In genomic region chr3L:22822544-22823175, dm6 we compare ENCODE assay signal across 1 fruit fly cellular context.
TF ChIP-seq lines count a peak whose summit lies in the region.

No protein-coding gene starts in this region.

TF ChIP-seq in whole organism, embryonic, 481 proteins besides CTCF, POLR2A, EP300 and RAD21 (continued from another document):
- no peak for TF ChIP-seq h (optimal IDR thresholded peaks at IDR 0.05; lab: Kevin White, UChicago)
- no peak; the same call in 1 of the 2 replicates for TF ChIP-seq Bgb (GFP tag; IDR thresholded peaks at IDR 0.05; lab: Robert Waterston, UW; ENCODE audit: partially characterized antibody)
- no peak for TF ChIP-seq Gsc (GFP tag; IDR thresholded peaks at IDR 0.05; lab: Robert Waterston, UW)
- no peak for TF ChIP-seq Dref (GFP tag; IDR thresholded peaks at IDR 0.05; lab: Robert Waterston, UW)
- no peak for TF ChIP-seq Dek (tag; optimal IDR thresholded peaks at IDR 0.05; lab: Kevin White, UChicago)
- no peak for TF ChIP-seq Six4 (GFP tag; optimal IDR thresholded peaks at IDR 0.05; lab: Kevin White, UChicago)
- TF ChIP-seq CG4617 (GFP tag; optimal IDR thresholded peaks at IDR 0.05; lab: Kevin White, UChicago; ENCODE audit: borderline replicate concordance) = no peak
- no peak for TF ChIP-seq CG12391 (tag; optimal IDR thresholded peaks at IDR 0.05; lab: Kevin White, UChicago)
- no peak for TF ChIP-seq CG10147 (GFP tag; optimal IDR thresholded peaks at IDR 0.05; lab: Kevin White, UChicago)
- TF ChIP-seq E2f1 (GFP tag; IDR thresholded peaks at IDR 0.05; lab: Robert Waterston, UW) = no peak
- TF ChIP-seq CG6854 (GFP tag; optimal IDR thresholded peaks at IDR 0.05; lab: Kevin White, UChicago) = no peak
- TF ChIP-seq yki (optimal IDR thresholded peaks at IDR 0.05; lab: Kevin White, UChicago) = peak; percentile 38
- TF ChIP-seq Pdp1 (GFP tag; optimal IDR thresholded peaks at IDR 0.05; lab: Kevin White, UChicago) = peak in 1 of 2 experiments; percentile 52
- peak; percentile 99 for TF ChIP-seq nom (GFP tag; optimal IDR thresholded peaks at IDR 0.05; lab: Kevin White, UChicago)
- TF ChIP-seq CG31441 (GFP tag; IDR thresholded peaks at IDR 0.05; lab: Robert Waterston, UW) = no peak
- TF ChIP-seq luna (GFP tag; optimal IDR thresholded peaks at IDR 0.05; lab: Kevin White, UChicago) = no peak
- TF ChIP-seq gem (tag; optimal IDR thresholded peaks at IDR 0.05; lab: Kevin White, UChicago) = no peak
- TF ChIP-seq fd102C (GFP tag; optimal IDR thresholded peaks at IDR 0.05; lab: Kevin White, UChicago) = no peak
- TF ChIP-seq en (GFP tag; optimal IDR thresholded peaks at IDR 0.05; lab: Kevin White, UChicago) = no peak
- TF ChIP-seq CG14667 (GFP tag; IDR thresholded peaks at IDR 0.05; lab: Robert Waterston, UW) = no peak
- TF ChIP-seq sisA (GFP tag; IDR thresholded peaks at IDR 0.05; lab: Robert Waterston, UW) = no peak
- TF ChIP-seq corto (GFP tag; optimal IDR thresholded peaks at IDR 0.05; lab: Kevin White, UChicago) = peak; percentile 89
- no peak for TF ChIP-seq fru (optimal IDR thresholded peaks at IDR 0.05; lab: Kevin White, UChicago)
- no peak for TF ChIP-seq CG18011 (GFP tag; optimal IDR thresholded peaks at IDR 0.05; lab: Kevin White, UChicago)
- no peak; the same call in 1 of the 2 replicates for TF ChIP-seq bbx (GFP tag; IDR thresholded peaks at IDR 0.05; lab: Robert Waterston, UW; ENCODE audit: partially characterized antibody)
- TF ChIP-seq ci (GFP tag; IDR thresholded peaks at IDR 0.05; lab: Robert Waterston, UW) = 0 out of 3 replicates have a peak, but pooled peaks have one; percentile 29
- no peak for TF ChIP-seq pfk (GFP tag; optimal IDR thresholded peaks at IDR 0.05; lab: Kevin White, UChicago)
- TF ChIP-seq her (GFP tag; optimal IDR thresholded peaks at IDR 0.05; lab: Kevin White, UChicago) = no peak
- TF ChIP-seq Xbp1 (GFP tag; optimal IDR thresholded peaks at IDR 0.05; lab: Kevin White, UChicago) = no peak
- no peak for TF ChIP-seq CG10565 (GFP tag; optimal IDR thresholded peaks at IDR 0.05; lab: Kevin White, UChicago)
- TF ChIP-seq CG11085 (GFP tag; IDR thresholded peaks at IDR 0.05; lab: Robert Waterston, UW) = no peak
- no peak for TF ChIP-seq CG7556 (GFP tag; optimal IDR thresholded peaks at IDR 0.05; lab: Kevin White, UChicago)
- TF ChIP-seq peb (GFP tag; IDR thresholded peaks at IDR 0.05; lab: Robert Waterston, UW) = no peak
- TF ChIP-seq danr (GFP tag; IDR thresholded peaks at IDR 0.05; lab: Robert Waterston, UW) = no peak
- TF ChIP-seq CG17912 (GFP tag; optimal IDR thresholded peaks at IDR 0.05; lab: Kevin White, UChicago) = no peak
- TF ChIP-seq Mad (GFP tag; optimal IDR thresholded peaks at IDR 0.05; lab: Kevin White, UChicago) = no peak
- peak; percentile 10 for TF ChIP-seq MTF-1 (GFP tag; optimal IDR thresholded peaks at IDR 0.05; lab: Kevin White, UChicago; ENCODE audit: borderline replicate concordance)
- no peak for TF ChIP-seq CG8281 (tag; optimal IDR thresholded peaks at IDR 0.05; lab: Kevin White, UChicago)
- TF ChIP-seq oc (tag; optimal IDR thresholded peaks at IDR 0.05; lab: Kevin White, UChicago) = no peak
- no peak for TF ChIP-seq Ptx1 (GFP tag; IDR thresholded peaks at IDR 0.05; lab: Robert Waterston, UW)
- TF ChIP-seq dimm (GFP tag; IDR thresholded peaks at IDR 0.05; lab: Robert Waterston, UW) = no peak
- TF ChIP-seq abd-A (tag; optimal IDR thresholded peaks at IDR 0.05; lab: Kevin White, UChicago) = peak; percentile 51
- TF ChIP-seq MBD-R2 (GFP tag; IDR thresholded peaks at IDR 0.05; lab: Robert Waterston, UW) = no peak
- TF ChIP-seq ase (GFP tag; IDR thresholded peaks at IDR 0.05; lab: Robert Waterston, UW) = no peak
- TF ChIP-seq disco-r (GFP tag; optimal IDR thresholded peaks at IDR 0.05; lab: Kevin White, UChicago) = no peak
- TF ChIP-seq BtbVII (GFP tag; optimal IDR thresholded peaks at IDR 0.05; lab: Kevin White, UChicago) = no peak
- peak; percentile 15 for TF ChIP-seq CG3281 (GFP tag; optimal IDR thresholded peaks at IDR 0.05; lab: Kevin White, UChicago)
- no peak for TF ChIP-seq dm (GFP tag; optimal IDR thresholded peaks at IDR 0.05; lab: Kevin White, UChicago)
- TF ChIP-seq HmgD (GFP tag; optimal IDR thresholded peaks at IDR 0.05; lab: Kevin White, UChicago) = no peak
- TF ChIP-seq CG2678 (tag; optimal IDR thresholded peaks at IDR 0.05; lab: Kevin White, UChicago) = peak; percentile 46
- peak; percentile 55 for TF ChIP-seq CG13296 (GFP tag; optimal IDR thresholded peaks at IDR 0.05; lab: Kevin White, UChicago)
- TF ChIP-seq fd3F (GFP tag; optimal IDR thresholded peaks at IDR 0.05; lab: Kevin White, UChicago) = no peak
- peak; percentile 20 for TF ChIP-seq exex (tag; optimal IDR thresholded peaks at IDR 0.05; lab: Kevin White, UChicago)
- no peak for TF ChIP-seq cas (GFP tag; IDR thresholded peaks at IDR 0.05; lab: Robert Waterston, UW)
- no peak for TF ChIP-seq CG15601 (tag; optimal IDR thresholded peaks at IDR 0.05; lab: Kevin White, UChicago)
- peak; percentile 56 for TF ChIP-seq sd (tag; optimal IDR thresholded peaks at IDR 0.05; lab: Kevin White, UChicago)
- TF ChIP-seq CG17385 (GFP tag; optimal IDR thresholded peaks at IDR 0.05; lab: Kevin White, UChicago) = peak; percentile 25
- peak; percentile 10 for TF ChIP-seq YL-1 (GFP tag; optimal IDR thresholded peaks at IDR 0.05; lab: Kevin White, UChicago)
- TF ChIP-seq prd (optimal IDR thresholded peaks at IDR 0.05; lab: Kevin White, UChicago) = no peak
- no peak for TF ChIP-seq prd (GFP tag; IDR thresholded peaks at IDR 0.05; lab: Robert Waterston, UW)
- no peak; the same call in 1 of the 2 replicates for TF ChIP-seq HLH3B (GFP tag; IDR thresholded peaks at IDR 0.05; lab: Robert Waterston, UW)
- TF ChIP-seq Nf-YB (GFP tag; optimal IDR thresholded peaks at IDR 0.05; lab: Kevin White, UChicago) = no peak
- TF ChIP-seq CG4282 (GFP tag; optimal IDR thresholded peaks at IDR 0.05; lab: Kevin White, UChicago) = no peak
- TF ChIP-seq Meics (GFP tag; optimal IDR thresholded peaks at IDR 0.05; lab: Kevin White, UChicago) = no peak
- TF ChIP-seq HmgZ (tag; optimal IDR thresholded peaks at IDR 0.05; lab: Kevin White, UChicago) = no peak
- TF ChIP-seq dati (GFP tag; IDR thresholded peaks at IDR 0.05; lab: Robert Waterston, UW) = no peak
- TF ChIP-seq gce (GFP tag; IDR thresholded peaks at IDR 0.05; lab: Robert Waterston, UW) = no peak
- no peak for TF ChIP-seq D19A (tag; optimal IDR thresholded peaks at IDR 0.05; lab: Kevin White, UChicago)
- peak; percentile 18 for TF ChIP-seq CG17359 (tag; optimal IDR thresholded peaks at IDR 0.05; lab: Kevin White, UChicago)
- TF ChIP-seq br (optimal IDR thresholded peaks at IDR 0.05; lab: Kevin White, UChicago) = no peak
- TF ChIP-seq CG30403 (GFP tag; optimal IDR thresholded peaks at IDR 0.05; lab: Kevin White, UChicago) = no peak
- TF ChIP-seq lmd (GFP tag; IDR thresholded peaks at IDR 0.05; lab: Robert Waterston, UW) = no peak
